Worm (Caenorhabditis elegans) whole organism, L4/young adult: ENCODE measurements around the gene flp-20.

Source experiments
- W03F9.2 ChIP-seq: fragments of 150-350 bp; optimal IDR thresholded peaks from 2 replicates; lab custom pipeline; 2014; ENCODE audit warnings: missing biosample characterization, missing genetic modification characterization
- dao-5 ChIP-seq: sonication (generic microtip); optimal IDR thresholded peaks from 2 replicates; lab custom pipeline; 2016; ENCODE audit warnings: missing genotype, missing genetic modification characterization, moderate library complexity, missing compliant biosample characterization
- him-1 ChIP-seq: sonication (generic microtip); optimal IDR thresholded peaks from 2 replicates; lab custom pipeline; 2016; ENCODE audit warnings: missing genotype, missing genetic modification reagents, missing genetic modification characterization, missing compliant biosample characterization

ce11 chrX:9388686-9389085 is 39.0 kb upstream of the flp-20 start:
- no peak for TF ChIP-seq W03F9.2 (tag; lab: Kevin White, UChicago)
- TF ChIP-seq dao-5 (tag; lab: Kevin White, UChicago), result no peak
- TF ChIP-seq him-1, result no peak
